Worm (Caenorhabditis elegans): ENCODE data around the gene lin-15B.

DNA sequence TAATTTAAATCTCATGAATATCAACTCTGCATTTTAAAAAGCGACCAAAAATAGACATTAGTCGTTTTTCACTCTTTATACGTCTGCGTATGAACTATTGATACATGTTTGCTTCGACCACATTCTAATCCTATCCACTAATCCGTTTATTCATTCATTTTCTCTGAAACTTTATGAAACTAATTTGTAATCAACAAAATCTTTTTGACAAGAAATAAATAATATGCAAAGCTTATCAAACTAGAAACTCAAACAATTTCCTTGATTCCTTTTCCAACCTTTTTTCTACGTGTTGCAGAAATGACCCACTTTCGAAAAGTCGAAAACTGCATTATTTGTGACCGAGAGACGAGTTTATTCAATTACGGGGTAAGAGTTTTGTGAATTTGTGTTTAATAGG, 16.4 kb downstream of the lin-15B start, which contains the start of gene nhr-255:
- TF ChIP-seq aly-1 (tag; optimal IDR thresholded peaks at IDR 0.05) (no peak), hmg-4 (GFP tag; optimal IDR thresholded peaks at IDR 0.05) (no peak), ceh-36 (tag; optimal IDR thresholded peaks at IDR 0.05) (no peak), ama-1 (optimal IDR thresholded peaks at IDR 0.05) (no peak), flt-1 (GFP tag; IDR thresholded peaks at IDR 0.05) (no peak), ets-7 (tag; optimal IDR thresholded peaks at IDR 0.05) (no peak), sea-1 (GFP tag; conservative IDR thresholded peaks at IDR 0.05) (no peak), tbx-37 (GFP tag; conservative IDR thresholded peaks at IDR 0.05) (no peak), scrt-1 (GFP tag; IDR thresholded peaks at IDR 0.05) (no peak), F13C5.2 (tag; optimal IDR thresholded peaks at IDR 0.05) (no peak), ceh-13 (GFP tag; optimal IDR thresholded peaks at IDR 0.05) (no peak), B0310.2 (tag; optimal IDR thresholded peaks at IDR 0.05) (no peak)

All from whole organism, early embryonic.